Fruit fly (Drosophila melanogaster): ENCODE measurements around the gene Hsp27.

dm6 chr3L:9338510-9338909 is 45.4 kb upstream of the Hsp27 start, which contains the start of gene PGRP-LC:
- TF ChIP-seq CG8478 (optimal IDR thresholded peaks at IDR 0.05) (no peak), CTCF (optimal IDR thresholded peaks at IDR 0.05) (no peak)

Measured in S2 (cell line).